Fruit fly (Drosophila melanogaster) whole organism, embryonic: ENCODE data around the gene CG33773.
A peak's percentile ranks its signal among the peaks of the same experiment; 100 is the strongest.

Source experiments
- Blimp-1 ChIP-seq: fragments of 200-800 bp; sonication (Bioruptor generic); optimal IDR thresholded peaks from 3 replicates; lab custom pipeline; 2018; ENCODE audit warnings: missing biosample characterization, missing genetic modification characterization, mild to moderate bottlenecking, moderate library complexity, missing genetic modification reagents
- C15 ChIP-seq: fragments of 200-800 bp; sonication (Bioruptor generic); IDR thresholded peaks from 3 replicates; pipeline ENCODE4 v1.3.6; 2022; ENCODE audit warnings: missing biosample characterization, missing genetic modification characterization
- CG10209 ChIP-seq: fragments of 200-800 bp; sonication (Bioruptor generic); optimal IDR thresholded peaks from 3 replicates; lab custom pipeline; 2017; ENCODE audit warnings: missing biosample characterization, mild to moderate bottlenecking, missing genetic modification characterization, missing genetic modification reagents
- CG10431 ChIP-seq: fragments of 200-800 bp; sonication (Bioruptor generic); optimal IDR thresholded peaks from 3 replicates; lab custom pipeline; 2018; ENCODE audit warnings: missing biosample characterization, mild to moderate bottlenecking, missing genetic modification characterization
- CG11398 ChIP-seq: fragments of 200-800 bp; sonication (Bioruptor generic); optimal IDR thresholded peaks from 2 replicates; lab custom pipeline; 2016; ENCODE audit warnings: missing biosample characterization, missing genetic modification characterization
- CG12236 ChIP-seq: fragments of 200-800 bp; sonication (Bioruptor generic); optimal IDR thresholded peaks from 2 replicates; lab custom pipeline; 2016; ENCODE audit warnings: missing biosample characterization, missing genetic modification characterization
- CG12942 ChIP-seq: fragments of 200-800 bp; sonication (Bioruptor generic); optimal IDR thresholded peaks from 3 replicates; lab custom pipeline; 2016; ENCODE audit warnings: missing biosample characterization, missing genetic modification characterization
- CG15073 ChIP-seq: fragments of 200-800 bp; sonication (Bioruptor generic); optimal IDR thresholded peaks from 2 replicates; lab custom pipeline; 2016; ENCODE audit warnings: missing biosample characterization, missing genetic modification characterization
- CG15479 ChIP-seq: fragments of 200-800 bp; sonication (Bioruptor generic); optimal IDR thresholded peaks from 3 replicates; lab custom pipeline; 2019; ENCODE audit warnings: missing biosample characterization, mild to moderate bottlenecking, missing genetic modification characterization, moderate library complexity
- CG17328 ChIP-seq: fragments of 200-800 bp; sonication (Bioruptor generic); IDR thresholded peaks from 2 replicates; pipeline ENCODE4 v1.3.6; 2022; ENCODE audit warnings: missing biosample characterization, missing genetic modification characterization
- CG17912 ChIP-seq: fragments of 200-800 bp; sonication (Bioruptor generic); optimal IDR thresholded peaks from 2 replicates; lab custom pipeline; 2018; ENCODE audit warnings: missing biosample characterization, mild to moderate bottlenecking, missing genetic modification characterization
- CG34224 ChIP-seq: fragments of 200-800 bp; sonication (Bioruptor generic); IDR thresholded peaks from 3 replicates; pipeline ENCODE4 v1.3.6; 2022; ENCODE audit warnings: missing biosample characterization, missing genetic modification characterization; ENCODE audit not compliant: partially characterized antibody
- CG34422 ChIP-seq: fragments of 200-800 bp; sonication (Bioruptor generic); IDR thresholded peaks from 3 replicates; pipeline ENCODE4 v1.3.6; 2022; ENCODE audit warnings: missing biosample characterization, missing genetic modification characterization
- CG42726 ChIP-seq: fragments of 200-800 bp; sonication (Bioruptor generic); IDR thresholded peaks from 2 replicates; pipeline ENCODE4 v1.3.6; 2022; ENCODE audit warnings: missing biosample characterization, missing genetic modification characterization; ENCODE audit not compliant: partially characterized antibody
- CG5245 ChIP-seq: fragments of 200-800 bp; sonication (Bioruptor generic); optimal IDR thresholded peaks from 3 replicates; lab custom pipeline; 2016; ENCODE audit warnings: missing biosample characterization, missing genetic modification characterization
- CG6175 ChIP-seq: fragments of 200-800 bp; sonication (Bioruptor generic); IDR thresholded peaks from 3 replicates; pipeline ENCODE4 v1.3.6; 2022; ENCODE audit warnings: missing biosample characterization, missing genetic modification characterization
- CG6765 ChIP-seq: fragments of 200-800 bp; sonication (Bioruptor generic); optimal IDR thresholded peaks from 3 replicates; lab custom pipeline; 2017; ENCODE audit warnings: missing biosample characterization, mild to moderate bottlenecking, missing genetic modification characterization
- CG8478 ChIP-seq: fragments of >200 bp; optimal IDR thresholded peaks from 2 replicates; lab custom pipeline; 2018
- CG8924 ChIP-seq: fragments of 200-800 bp; optimal IDR thresholded peaks from 3 replicates; lab custom pipeline; 2019; ENCODE audit warnings: missing biosample characterization, mild to moderate bottlenecking, missing genetic modification characterization, moderate library complexity
- CG8944 ChIP-seq: fragments of 200-800 bp; sonication (Bioruptor generic); optimal IDR thresholded peaks from 3 replicates; lab custom pipeline; 2016; ENCODE audit warnings: missing biosample characterization, missing genetic modification characterization
- CoRest ChIP-seq: fragments of 200-800 bp; sonication (Bioruptor generic); optimal IDR thresholded peaks from 3 replicates; lab custom pipeline; 2018; ENCODE audit warnings: missing biosample characterization, mild to moderate bottlenecking, missing genetic modification characterization, moderate library complexity
- Dek ChIP-seq: fragments of 200-800 bp; sonication (Bioruptor generic); optimal IDR thresholded peaks from 3 replicates; lab custom pipeline; 2019; ENCODE audit warnings: missing biosample characterization, mild to moderate bottlenecking, missing genetic modification characterization, moderate library complexity
- Dll ChIP-seq: fragments of 200-800 bp; sonication (Bioruptor generic); IDR thresholded peaks from 4 replicates; pipeline ENCODE4 v1.3.6; 2022; ENCODE audit warnings: missing biosample characterization, missing genetic modification characterization; ENCODE audit not compliant: partially characterized antibody
- E2f2 ChIP-seq: fragments of 200-800 bp; sonication (Bioruptor generic); IDR thresholded peaks from 2 replicates; pipeline ENCODE4 v1.3.6; 2022; ENCODE audit warnings: missing biosample characterization, missing genetic modification characterization
- HmgD ChIP-seq: fragments of 200-800 bp; sonication (Bioruptor generic); optimal IDR thresholded peaks from 3 replicates; lab custom pipeline; 2016; ENCODE audit warnings: missing biosample characterization, missing genetic modification characterization
- Hmx ChIP-seq: fragments of 200-800 bp; sonication (Bioruptor generic); optimal IDR thresholded peaks from 2 replicates; lab custom pipeline; 2016; ENCODE audit warnings: missing biosample characterization, missing genetic modification characterization
- Lim3 ChIP-seq: fragments of 200-800 bp; sonication (Bioruptor generic); IDR thresholded peaks from 2 replicates; pipeline ENCODE4 v1.3.6; 2022; ENCODE audit warnings: missing biosample characterization, missing genetic modification characterization
- MESR4 ChIP-seq: fragments of 200-800 bp; sonication (Bioruptor generic); optimal IDR thresholded peaks from 2 replicates; lab custom pipeline; 2018; ENCODE audit warnings: missing biosample characterization, mild to moderate bottlenecking, missing genetic modification characterization, moderate library complexity
- Mad ChIP-seq: fragments of 200-800 bp; sonication (Bioruptor generic); optimal IDR thresholded peaks from 2 replicates; lab custom pipeline; 2016; ENCODE audit warnings: missing biosample characterization, missing genetic modification characterization
- Mrtf ChIP-seq: fragments of 200-800 bp; sonication (Bioruptor generic); IDR thresholded peaks from 3 replicates; pipeline ENCODE4 v1.3.6; 2022; ENCODE audit warnings: missing biosample characterization, missing genetic modification characterization
- PHDP ChIP-seq: fragments of 200-800 bp; sonication (Bioruptor generic); optimal IDR thresholded peaks from 3 replicates; lab custom pipeline; 2018; ENCODE audit warnings: missing biosample characterization, mild to moderate bottlenecking, missing genetic modification characterization, moderate library complexity
- Pdp1 ChIP-seq, 2 experiments: fragments of 200-800 bp; sonication (Bioruptor generic); optimal IDR thresholded peaks; 3 replicates each; lab custom pipeline; 2016; ENCODE audit warnings: missing biosample characterization in 2 of 2, missing genetic modification characterization in 2 of 2, mild to moderate bottlenecking in 1 of 2, moderate library complexity in 1 of 2
- Sin3A ChIP-seq: fragments of >200 bp; optimal IDR thresholded peaks from 2 replicates; lab custom pipeline; 2018
- aop ChIP-seq: fragments of 200-800 bp; sonication (Bioruptor generic); IDR thresholded peaks from 2 replicates; pipeline ENCODE4 v1.3.6; 2022; ENCODE audit warnings: missing biosample characterization, missing genetic modification characterization
- ato ChIP-seq: fragments of 200-800 bp; sonication (Bioruptor generic); IDR thresholded peaks from 2 replicates; pipeline ENCODE4 v1.3.6; 2022; ENCODE audit warnings: missing biosample characterization, missing genetic modification characterization; ENCODE audit not compliant: partially characterized antibody
- bowl ChIP-seq: fragments of 200-800 bp; sonication (Bioruptor generic); IDR thresholded peaks from 2 replicates; pipeline ENCODE4 v1.3.6; 2022; ENCODE audit warnings: missing biosample characterization, missing genetic modification characterization
- crp ChIP-seq, 2 experiments: fragments of 200-800 bp; sonication (Bioruptor generic); optimal IDR thresholded peaks; 2 replicates in 1 of 2; 3 replicates in 1 of 2; lab custom pipeline; 2017; ENCODE audit warnings: missing biosample characterization in 2 of 2, missing genetic modification characterization in 2 of 2, mild to moderate bottlenecking in 1 of 2, moderate library complexity in 1 of 2
- dati ChIP-seq: fragments of 200-800 bp; sonication (Bioruptor generic); IDR thresholded peaks from 2 replicates; pipeline ENCODE4 v1.3.6; 2022; ENCODE audit warnings: missing biosample characterization, missing genetic modification characterization
- dm ChIP-seq: fragments of 200-800 bp; sonication (Bioruptor generic); optimal IDR thresholded peaks from 3 replicates; lab custom pipeline; 2016; ENCODE audit warnings: missing biosample characterization, missing genetic modification characterization
- gt ChIP-seq: fragments of 200-800 bp; sonication (Bioruptor generic); IDR thresholded peaks from 2 replicates; pipeline ENCODE4 v1.3.6; 2022; ENCODE audit warnings: missing biosample characterization, missing genetic modification characterization
- inv ChIP-seq: fragments of 200-800 bp; sonication (Bioruptor generic); IDR thresholded peaks from 2 replicates; pipeline ENCODE4 v1.3.6; 2022; ENCODE audit warnings: missing biosample characterization, missing genetic modification characterization; ENCODE audit not compliant: partially characterized antibody
- lilli ChIP-seq: fragments of 200-800 bp; sonication (Bioruptor generic); optimal IDR thresholded peaks from 3 replicates; lab custom pipeline; 2016; ENCODE audit warnings: missing biosample characterization, missing genetic modification characterization
- oc ChIP-seq: fragments of 200-800 bp; sonication (Bioruptor generic); optimal IDR thresholded peaks from 2 replicates; lab custom pipeline; 2018; ENCODE audit warnings: missing biosample characterization, mild to moderate bottlenecking, missing genetic modification characterization, moderate library complexity
- pum ChIP-seq: fragments of 200-800 bp; sonication (Bioruptor generic); optimal IDR thresholded peaks from 2 replicates; lab custom pipeline; 2016; ENCODE audit warnings: missing biosample characterization, missing genetic modification characterization
- pzg ChIP-seq: fragments of 200-800 bp; sonication (Bioruptor generic); optimal IDR thresholded peaks from 3 replicates; lab custom pipeline; 2018; ENCODE audit warnings: missing biosample characterization, mild to moderate bottlenecking, missing genetic modification characterization, moderate library complexity
- repo ChIP-seq: fragments of 200-800 bp; sonication (Bioruptor generic); optimal IDR thresholded peaks from 2 replicates; lab custom pipeline; 2016; ENCODE audit warnings: missing biosample characterization, missing genetic modification characterization
- slou ChIP-seq: fragments of 200-800 bp; sonication (Bioruptor generic); optimal IDR thresholded peaks from 3 replicates; lab custom pipeline; 2016; ENCODE audit warnings: missing biosample characterization, missing genetic modification characterization
- sob ChIP-seq: fragments of 200-800 bp; sonication (Bioruptor generic); IDR thresholded peaks from 2 replicates; pipeline ENCODE4 v1.3.6; 2022; ENCODE audit warnings: missing biosample characterization, missing genetic modification characterization
- stc ChIP-seq: fragments of 200-800 bp; sonication (Bioruptor generic); IDR thresholded peaks from 2 replicates; pipeline ENCODE4 v1.3.6; 2022; ENCODE audit warnings: missing biosample characterization, missing genetic modification characterization
- tx ChIP-seq: fragments of 200-800 bp; sonication (Bioruptor generic); optimal IDR thresholded peaks from 2 replicates; lab custom pipeline; 2016; ENCODE audit warnings: missing biosample characterization, missing genetic modification characterization
- wor ChIP-seq: fragments of 200-800 bp; sonication (Bioruptor generic); IDR thresholded peaks from 2 replicates; pipeline ENCODE4 v1.3.6; 2022; ENCODE audit warnings: missing biosample characterization, missing genetic modification characterization
- zfh2 ChIP-seq: fragments of 200-800 bp; sonication (Bioruptor generic); optimal IDR thresholded peaks from 2 replicates; lab custom pipeline; 2016; ENCODE audit warnings: missing biosample characterization, missing genetic modification characterization

CG33773 gene

dm6 chr3R:31053784-31054221 is 18.7 kb downstream of the CG33773 start, which contains the start of gene Chchd3 (continued):
- TF ChIP-seq dati (GFP tag; lab: Robert Waterston, UW) (no peak), slou (GFP tag; lab: Kevin White, UChicago) (no peak), C15 (GFP tag; lab: Robert Waterston, UW) (no peak), bowl (GFP tag; lab: Robert Waterston, UW) (no peak), pzg (GFP tag; lab: Kevin White, UChicago) (peak; percentile 94), sob (0 out of 2 replicates have a peak, but pooled peaks have one; percentile 26), CG17912 (GFP tag; lab: Kevin White, UChicago) (no peak), crp (GFP tag; optimal IDR thresholded peaks at IDR 0.05; lab: Kevin White, UChicago) (peak; percentile 78 to 96), CG8924 (tag; lab: Kevin White, UChicago) (peak; percentile 2), dm (GFP tag; lab: Kevin White, UChicago) (no peak), CG42726 (GFP tag; lab: Robert Waterston, UW) (peak; percentile 43; the same call in 1 of the 2 replicates), CG17328 (GFP tag; lab: Robert Waterston, UW) (no peak), CG34422 (GFP tag; lab: Robert Waterston, UW) (peak; percentile 54; the same call in 1 of the 3 replicates), HmgD (GFP tag; lab: Kevin White, UChicago) (peak; percentile 33), PHDP (no peak), CG34224 (GFP tag; lab: Robert Waterston, UW) (peak; percentile 31; the same call in 2 of the 3 replicates), repo (GFP tag; lab: Kevin White, UChicago) (peak; percentile 7), Sin3A (lab: Kevin White, UChicago) (peak; percentile 79), CG10209 (no peak), Blimp-1 (GFP tag; lab: Kevin White, UChicago) (no peak), inv (peak; percentile 18; the same call in 1 of the 2 replicates), MESR4 (peak; percentile 69), CG11398 (GFP tag; lab: Kevin White, UChicago) (no peak), Dll (no peak), CG12236 (GFP tag; lab: Kevin White, UChicago) (peak; percentile 7), CG8478 (no peak), CG6175 (GFP tag; lab: Robert Waterston, UW) (no peak), CG8944 (GFP tag; lab: Kevin White, UChicago) (peak; percentile 37), zfh2 (peak; percentile 35), stc (GFP tag; lab: Robert Waterston, UW) (no peak), CG6765 (GFP tag; lab: Kevin White, UChicago) (no peak), ato (GFP tag; lab: Robert Waterston, UW) (0 out of 2 replicates have a peak, but pooled peaks have one; percentile 32), lilli (peak; percentile 15), Lim3 (no peak), CoRest (tag; lab: Kevin White, UChicago) (peak; percentile 41), CG10431 (GFP tag; lab: Kevin White, UChicago) (no peak), Pdp1 (GFP tag; optimal IDR thresholded peaks at IDR 0.05; lab: Kevin White, UChicago) (peak; percentile 1 to 79), CG15479 (GFP tag; lab: Kevin White, UChicago) (no peak), oc (no peak), Hmx (GFP tag; lab: Kevin White, UChicago) (no peak), tx (GFP tag; lab: Kevin White, UChicago) (no peak), aop (GFP tag; lab: Robert Waterston, UW) (no peak), gt (GFP tag; lab: Robert Waterston, UW) (no peak), Mrtf (GFP tag; lab: Robert Waterston, UW) (no peak), CG15073 (GFP tag; lab: Kevin White, UChicago) (no peak), pum (GFP tag; lab: Kevin White, UChicago) (no peak), E2f2 (peak; percentile 83), wor (GFP tag; lab: Robert Waterston, UW) (no peak), Dek (tag; lab: Kevin White, UChicago) (no peak), CG12942 (GFP tag; lab: Kevin White, UChicago) (no peak), Mad (no peak), CG5245 (GFP tag; lab: Kevin White, UChicago) (no peak)
